Worm (Caenorhabditis elegans) whole organism, early embryonic: Measurements from ENCODE around the gene F22B7.1.

Experiments used
- ama-1 ChIP-seq: fragments of 150-350 bp; optimal IDR thresholded peaks from 2 replicates; lab custom pipeline; 2014
- ceh-36 ChIP-seq: sonication (generic microtip); optimal IDR thresholded peaks from 2 replicates; lab custom pipeline; 2016; ENCODE audit warnings: missing genetic modification characterization, inconsistent platforms, missing compliant biosample characterization
- ets-7 ChIP-seq: sonication (generic microtip); optimal IDR thresholded peaks from 2 replicates; lab custom pipeline; 2016; ENCODE audit warnings: missing genotype, missing genetic modification characterization, missing compliant biosample characterization
- flt-1 ChIP-seq: fragments of 200-800 bp; sonication (Bioruptor generic); IDR thresholded peaks from 2 replicates; pipeline ENCODE4 v1.3.6; 2022; ENCODE audit warnings: missing genetic modification characterization, missing compliant biosample characterization
- hmbx-1 ChIP-seq: sonication (generic microtip); optimal IDR thresholded peaks from 2 replicates; lab custom pipeline; 2016; ENCODE audit warnings: mild to moderate bottlenecking, missing genetic modification characterization, missing compliant biosample characterization
- sea-1 ChIP-seq: fragments of 200-800 bp; sonication (Bioruptor generic); conservative IDR thresholded peaks from 2 replicates; pipeline ENCODE4 v1.3.6; 2022; ENCODE audit warnings: missing genetic modification characterization, missing compliant biosample characterization

DNA sequence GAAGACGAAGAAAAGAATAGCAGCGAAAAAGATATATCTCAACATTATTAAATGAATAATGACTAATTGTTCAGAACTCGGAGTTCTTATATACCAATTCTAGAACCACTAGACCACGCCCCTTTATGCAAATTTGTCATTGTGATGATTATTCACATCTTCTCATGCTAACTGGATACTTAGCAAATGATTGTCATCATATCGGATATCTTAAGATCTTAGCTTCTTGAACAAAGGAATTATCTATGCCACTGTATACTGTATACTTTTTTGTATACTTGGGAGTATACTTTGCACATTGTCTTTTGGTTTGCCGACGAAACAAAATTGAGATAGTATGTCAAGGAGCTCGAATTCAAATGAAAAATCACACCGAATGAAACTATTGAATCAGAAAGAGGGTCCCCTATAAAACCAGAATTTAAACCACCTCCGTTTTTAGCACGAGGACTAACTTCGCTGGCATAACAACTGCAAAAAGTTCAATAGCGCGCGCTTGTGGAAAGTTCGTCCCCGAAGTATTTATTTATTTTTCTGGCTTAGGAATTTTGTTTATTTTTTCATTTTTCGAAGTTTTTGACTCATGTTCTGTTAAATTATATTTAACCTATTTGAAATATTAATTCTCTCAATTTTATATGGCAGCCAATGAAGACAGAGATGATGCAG lies 35.3 kb downstream of the F22B7.1 start, which contains the start of the genes sdz-1 and vps-33.1:
- no peak for TF ChIP-seq ceh-36 (tag; lab: Kevin White, UChicago)
- TF ChIP-seq ama-1 (lab: Kevin White, UChicago): no peak
- no peak for TF ChIP-seq sea-1
- TF ChIP-seq ets-7 (tag; lab: Kevin White, UChicago): no peak
- TF ChIP-seq flt-1 (GFP tag; lab: Robert Waterston, UW): no peak
- TF ChIP-seq hmbx-1 (tag; lab: Kevin White, UChicago): no peak
